Fruit fly (Drosophila melanogaster) whole organism, embryonic: ENCODE measurements around the gene CG33267.

Source experiments
- CG10147 ChIP-seq: fragments of 200-800 bp; sonication (Bioruptor generic); optimal IDR thresholded peaks from 2 replicates; lab custom pipeline; 2019; ENCODE audit warnings: missing biosample characterization, mild to moderate bottlenecking, missing genetic modification characterization, moderate library complexity
- CG1024 ChIP-seq: fragments of 200-800 bp; sonication (Bioruptor generic); IDR thresholded peaks from 2 replicates; pipeline ENCODE4 v1.3.6; 2022; ENCODE audit warnings: missing biosample characterization, missing genetic modification characterization
- CG11247 ChIP-seq: fragments of 200-800 bp; sonication (Bioruptor generic); IDR thresholded peaks from 2 replicates; pipeline ENCODE4 v1.3.6; 2022; ENCODE audit warnings: missing biosample characterization, missing genetic modification characterization
- CG12659 ChIP-seq: fragments of 200-800 bp; sonication (Bioruptor generic); optimal IDR thresholded peaks from 3 replicates; lab custom pipeline; 2017; ENCODE audit warnings: mild to moderate bottlenecking, missing biosample characterization, missing genetic modification reagents, missing genetic modification characterization
- CG13775 ChIP-seq: fragments of 200-800 bp; sonication (Bioruptor generic); optimal IDR thresholded peaks from 3 replicates; lab custom pipeline; 2017; ENCODE audit warnings: missing biosample characterization, mild to moderate bottlenecking, missing genetic modification characterization
- CG14860 ChIP-seq: fragments of 200-800 bp; sonication (Bioruptor generic); IDR thresholded peaks from 3 replicates; pipeline ENCODE4 v1.3.6; 2022; ENCODE audit warnings: missing biosample characterization, missing genetic modification characterization; ENCODE audit not compliant: partially characterized antibody
- CG15696 ChIP-seq: fragments of 200-800 bp; sonication (Bioruptor generic); optimal IDR thresholded peaks from 2 replicates; lab custom pipeline; 2019; ENCODE audit warnings: missing biosample characterization, mild to moderate bottlenecking, missing genetic modification characterization, moderate library complexity
- CG2712 ChIP-seq: fragments of 200-800 bp; optimal IDR thresholded peaks from 3 replicates; lab custom pipeline; 2019; ENCODE audit warnings: missing biosample characterization, mild to moderate bottlenecking, missing genetic modification characterization, moderate library complexity
- CG2889 ChIP-seq: fragments of 200-800 bp; sonication (Bioruptor generic); IDR thresholded peaks from 3 replicates; pipeline ENCODE4 v1.3.6; 2022; ENCODE audit warnings: missing biosample characterization, missing genetic modification characterization
- CG30431 ChIP-seq: fragments of 200-800 bp; sonication (Bioruptor generic); optimal IDR thresholded peaks from 2 replicates; lab custom pipeline; 2017; ENCODE audit warnings: missing biosample characterization, missing genetic modification characterization
- CG34422 ChIP-seq: fragments of 200-800 bp; sonication (Bioruptor generic); IDR thresholded peaks from 3 replicates; pipeline ENCODE4 v1.3.6; 2022; ENCODE audit warnings: missing biosample characterization, missing genetic modification characterization
- CG4328 ChIP-seq: fragments of 200-800 bp; sonication (Bioruptor generic); optimal IDR thresholded peaks from 3 replicates; lab custom pipeline; 2017; ENCODE audit warnings: missing biosample characterization, missing genetic modification reagents, missing genetic modification characterization
- CG4360 ChIP-seq: fragments of 200-800 bp; sonication (Bioruptor generic); IDR thresholded peaks from 2 replicates; pipeline ENCODE4 v1.3.6; 2022; ENCODE audit warnings: missing biosample characterization, missing genetic modification characterization
- CG4854 ChIP-seq: fragments of 200-800 bp; sonication (Bioruptor generic); optimal IDR thresholded peaks from 2 replicates; lab custom pipeline; 2016; ENCODE audit warnings: missing biosample characterization, missing genetic modification characterization, inconsistent platforms
- CG6175 ChIP-seq: fragments of 200-800 bp; sonication (Bioruptor generic); IDR thresholded peaks from 3 replicates; pipeline ENCODE4 v1.3.6; 2022; ENCODE audit warnings: missing biosample characterization, missing genetic modification characterization
- Camta ChIP-seq: fragments of 200-800 bp; sonication (Bioruptor generic); optimal IDR thresholded peaks from 2 replicates; lab custom pipeline; 2016; ENCODE audit warnings: missing biosample characterization, missing genetic modification characterization
- Dbx ChIP-seq: fragments of 200-800 bp; sonication (Bioruptor generic); IDR thresholded peaks from 3 replicates; pipeline ENCODE4 v1.3.6; 2022; ENCODE audit warnings: missing biosample characterization, missing genetic modification characterization
- Fer1 ChIP-seq: fragments of 200-800 bp; sonication (Bioruptor generic); optimal IDR thresholded peaks from 2 replicates; lab custom pipeline; 2017; ENCODE audit warnings: missing biosample characterization, mild to moderate bottlenecking, missing genetic modification characterization
- Hey ChIP-seq: fragments of 200-800 bp; sonication (Bioruptor generic); optimal IDR thresholded peaks from 3 replicates; lab custom pipeline; 2018; ENCODE audit warnings: missing biosample characterization, mild to moderate bottlenecking, missing genetic modification characterization
- NC2α ChIP-seq: fragments of 200-800 bp; sonication (Bioruptor generic); optimal IDR thresholded peaks from 2 replicates; lab custom pipeline; 2016; ENCODE audit warnings: missing biosample characterization, missing genetic modification characterization
- NK7.1 ChIP-seq: fragments of 200-800 bp; sonication (Bioruptor generic); optimal IDR thresholded peaks from 3 replicates; lab custom pipeline; 2016; ENCODE audit warnings: missing biosample characterization, missing genetic modification characterization
- Rx ChIP-seq: fragments of 200-800 bp; sonication (Bioruptor generic); IDR thresholded peaks from 2 replicates; pipeline ENCODE4 v1.3.6; 2022; ENCODE audit warnings: missing biosample characterization, missing genetic modification characterization
- Taf1 ChIP-seq: fragments of 200-800 bp; sonication (Bioruptor generic); IDR thresholded peaks from 2 replicates; pipeline ENCODE4 v1.3.6; 2022; ENCODE audit warnings: missing biosample characterization, missing genetic modification characterization
- cad ChIP-seq: fragments of >200 bp; optimal IDR thresholded peaks from 2 replicates; lab custom pipeline; 2017; ENCODE audit warnings: missing biosample characterization, missing genetic modification characterization
- cato ChIP-seq: fragments of 200-800 bp; sonication (Bioruptor generic); optimal IDR thresholded peaks from 2 replicates; lab custom pipeline; 2016; ENCODE audit warnings: missing biosample characterization, missing genetic modification characterization, borderline replicate concordance
- cg ChIP-seq: fragments of 200-800 bp; sonication (Bioruptor generic); optimal IDR thresholded peaks from 3 replicates; lab custom pipeline; 2019; ENCODE audit warnings: missing biosample characterization, mild to moderate bottlenecking, missing genetic modification characterization, moderate library complexity
- crp ChIP-seq, 2 experiments: fragments of 200-800 bp; sonication (Bioruptor generic); optimal IDR thresholded peaks; 2 replicates in 1 of 2; 3 replicates in 1 of 2; lab custom pipeline; 2017; ENCODE audit warnings: missing biosample characterization in 2 of 2, missing genetic modification characterization in 2 of 2, mild to moderate bottlenecking in 1 of 2, moderate library complexity in 1 of 2
- danr ChIP-seq: fragments of 200-800 bp; sonication (Bioruptor generic); IDR thresholded peaks from 2 replicates; pipeline ENCODE4 v1.3.6; 2022; ENCODE audit warnings: missing biosample characterization, missing genetic modification characterization
- dimm ChIP-seq: fragments of 200-800 bp; sonication (Bioruptor generic); IDR thresholded peaks from 2 replicates; pipeline ENCODE4 v1.3.6; 2022; ENCODE audit warnings: missing biosample characterization, missing genetic modification characterization
- disco-r ChIP-seq: fragments of 200-800 bp; sonication (Bioruptor generic); optimal IDR thresholded peaks from 2 replicates; lab custom pipeline; 2016; ENCODE audit warnings: missing biosample characterization, missing genetic modification characterization
- emc ChIP-seq: fragments of 200-800 bp; sonication (Bioruptor generic); optimal IDR thresholded peaks from 2 replicates; lab custom pipeline; 2016; ENCODE audit warnings: missing biosample characterization, missing genetic modification characterization
- ems ChIP-seq: fragments of 200-800 bp; sonication (Bioruptor generic); optimal IDR thresholded peaks from 3 replicates; lab custom pipeline; 2016; ENCODE audit warnings: missing biosample characterization, missing genetic modification characterization
- exex ChIP-seq: fragments of 200-800 bp; sonication (Bioruptor generic); optimal IDR thresholded peaks from 4 replicates; lab custom pipeline; 2018; ENCODE audit warnings: missing biosample characterization, mild to moderate bottlenecking, missing genetic modification characterization, moderate library complexity
- fd3F ChIP-seq: fragments of 200-800 bp; sonication (Bioruptor generic); optimal IDR thresholded peaks from 2 replicates; lab custom pipeline; 2018; ENCODE audit warnings: missing biosample characterization, mild to moderate bottlenecking, missing genetic modification characterization, moderate library complexity
- fu2 ChIP-seq: fragments of 200-800 bp; sonication (Bioruptor generic); optimal IDR thresholded peaks from 2 replicates; lab custom pipeline; 2016; ENCODE audit warnings: missing biosample characterization, missing genetic modification characterization
- gce ChIP-seq: fragments of 200-800 bp; sonication (Bioruptor generic); IDR thresholded peaks from 3 replicates; pipeline ENCODE4 v1.3.6; 2022; ENCODE audit warnings: missing biosample characterization, missing genetic modification characterization
- grau ChIP-seq: fragments of 200-800 bp; optimal IDR thresholded peaks from 3 replicates; lab custom pipeline; 2019; ENCODE audit warnings: missing biosample characterization, mild to moderate bottlenecking, missing genetic modification characterization, moderate library complexity
- ind ChIP-seq: fragments of 200-800 bp; sonication (Bioruptor generic); optimal IDR thresholded peaks from 3 replicates; lab custom pipeline; 2016; ENCODE audit warnings: missing biosample characterization, missing genetic modification characterization
- lilli ChIP-seq: fragments of 200-800 bp; sonication (Bioruptor generic); optimal IDR thresholded peaks from 3 replicates; lab custom pipeline; 2016; ENCODE audit warnings: missing biosample characterization, missing genetic modification characterization
- lov ChIP-seq, 2 experiments: fragments of 200-800 bp in 1 of 2; fragments of >200 bp in 1 of 2; sonication (Bioruptor generic) in 1 of 2; IDR thresholded peaks in 1 of 2; optimal IDR thresholded peaks in 1 of 2; 2 replicates in 1 of 2; 3 replicates in 1 of 2; pipeline versions ENCODE4 v1.3.6 to Lab custom; 2017 to 2022; ENCODE audit warnings: missing biosample characterization in 1 of 2, missing genetic modification characterization in 1 of 2
- maf-S ChIP-seq: fragments of 200-800 bp; sonication (Bioruptor generic); optimal IDR thresholded peaks from 2 replicates; lab custom pipeline; 2016; ENCODE audit warnings: missing biosample characterization, missing genetic modification characterization
- pfk ChIP-seq: fragments of 200-800 bp; sonication (Bioruptor generic); optimal IDR thresholded peaks from 2 replicates; lab custom pipeline; 2018; ENCODE audit warnings: missing biosample characterization, mild to moderate bottlenecking, missing genetic modification characterization, moderate library complexity
- pho ChIP-seq: fragments of 200-800 bp; sonication (Bioruptor generic); optimal IDR thresholded peaks from 2 replicates; lab custom pipeline; 2016; ENCODE audit warnings: missing biosample characterization, missing genetic modification characterization
- psq ChIP-seq: fragments of 200-800 bp; sonication (Bioruptor generic); optimal IDR thresholded peaks from 2 replicates; lab custom pipeline; 2017; ENCODE audit warnings: missing biosample characterization, missing genetic modification characterization
- pum ChIP-seq: fragments of 200-800 bp; sonication (Bioruptor generic); optimal IDR thresholded peaks from 2 replicates; lab custom pipeline; 2016; ENCODE audit warnings: missing biosample characterization, missing genetic modification characterization
- schlank ChIP-seq: fragments of 200-800 bp; sonication (Bioruptor generic); optimal IDR thresholded peaks from 2 replicates; lab custom pipeline; 2018; ENCODE audit warnings: missing biosample characterization, mild to moderate bottlenecking, missing genetic modification characterization
- trem ChIP-seq: fragments of 200-800 bp; optimal IDR thresholded peaks from 3 replicates; lab custom pipeline; 2019; ENCODE audit warnings: missing biosample characterization, mild to moderate bottlenecking, missing genetic modification characterization, moderate library complexity
- twi ChIP-seq: fragments of 200-800 bp; optimal IDR thresholded peaks from 2 replicates; lab custom pipeline; 2019; ENCODE audit warnings: missing biosample characterization, mild to moderate bottlenecking, missing genetic modification characterization, moderate library complexity
- vfl ChIP-seq: fragments of 200-800 bp; sonication (Bioruptor generic); optimal IDR thresholded peaks from 2 replicates; lab custom pipeline; 2016; ENCODE audit warnings: missing biosample characterization, missing genetic modification characterization
- vnd ChIP-seq: fragments of 200-800 bp; sonication (Bioruptor generic); IDR thresholded peaks from 3 replicates; pipeline ENCODE4 v1.3.6; 2022; ENCODE audit warnings: missing biosample characterization, missing genetic modification characterization; ENCODE audit not compliant: partially characterized antibody
- zen ChIP-seq: fragments of 200-800 bp; sonication (Bioruptor generic); optimal IDR thresholded peaks from 3 replicates; lab custom pipeline; 2018; ENCODE audit warnings: missing biosample characterization, mild to moderate bottlenecking, missing genetic modification characterization, moderate library complexity

The CG33267 gene

DNA sequence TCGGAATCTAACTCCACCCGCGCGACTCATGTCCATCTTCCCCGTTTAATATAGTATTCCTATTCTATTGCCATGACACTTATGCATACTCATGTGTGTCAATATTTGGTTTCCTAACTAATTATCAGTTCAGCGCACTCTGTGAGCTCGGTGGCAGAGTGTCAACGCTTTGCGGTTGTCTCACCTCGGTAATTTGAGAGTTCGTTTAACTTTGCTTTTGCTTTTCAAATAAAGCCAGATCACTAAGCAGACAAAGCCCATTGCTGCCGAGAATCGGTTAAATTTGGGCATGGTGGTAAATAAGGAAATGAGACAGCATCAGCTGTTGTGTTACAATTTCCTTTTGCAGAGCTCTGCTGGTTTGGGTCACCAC is 24.0 kb upstream of the CG33267 start (continued):
- TF ChIP-seq vfl (GFP tag; lab: Kevin White, UChicago) (no peak), CG15696 (peak; percentile 10), CG14860 (GFP tag; lab: Robert Waterston, UW) (no peak), maf-S (GFP tag; lab: Kevin White, UChicago) (no peak), CG10147 (GFP tag; lab: Kevin White, UChicago) (peak; percentile 22), Dbx (GFP tag; lab: Robert Waterston, UW) (no peak), zen (tag; lab: Kevin White, UChicago) (no peak), cg (GFP tag; lab: Kevin White, UChicago) (no peak), pho (GFP tag; lab: Kevin White, UChicago) (no peak), grau (tag; lab: Kevin White, UChicago) (peak; percentile 1), crp (GFP tag; optimal IDR thresholded peaks at IDR 0.05; lab: Kevin White, UChicago) (no peak), NK7.1 (GFP tag; lab: Kevin White, UChicago) (no peak), CG34422 (no peak), CG2712 (tag; lab: Kevin White, UChicago) (peak; percentile 9), CG4360 (GFP tag; lab: Robert Waterston, UW) (no peak), pfk (GFP tag; lab: Kevin White, UChicago) (no peak), Camta (GFP tag; lab: Kevin White, UChicago) (no peak), CG2889 (GFP tag; lab: Robert Waterston, UW) (no peak), gce (GFP tag; lab: Robert Waterston, UW) (peak; percentile 53; the same call in 1 of the 3 replicates), cad (GFP tag; lab: Kevin White, UChicago) (no peak), CG4328 (peak; percentile 6), Hey (tag; lab: Kevin White, UChicago) (peak; percentile 3), CG4854 (GFP tag; lab: Kevin White, UChicago) (peak; percentile 2), CG1024 (GFP tag; lab: Robert Waterston, UW) (peak; percentile 21; the same call in 1 of the 2 replicates), Fer1 (peak; percentile 54), trem (tag; lab: Kevin White, UChicago) (no peak), Rx (GFP tag; lab: Robert Waterston, UW) (no peak), danr (no peak), CG11247 (GFP tag; lab: Robert Waterston, UW) (no peak), exex (tag; lab: Kevin White, UChicago) (peak; percentile 13), cato (GFP tag; lab: Kevin White, UChicago) (no peak), psq (GFP tag; lab: Kevin White, UChicago) (no peak), CG13775 (GFP tag; lab: Kevin White, UChicago) (no peak), vnd (GFP tag; lab: Robert Waterston, UW) (no peak), schlank (tag; lab: Kevin White, UChicago) (no peak), lilli (GFP tag; lab: Kevin White, UChicago) (no peak), ind (GFP tag; lab: Kevin White, UChicago) (no peak), lov (optimal IDR thresholded peaks at IDR 0.05; lab: Kevin White, UChicago) (no peak), lov (GFP tag; IDR thresholded peaks at IDR 0.05; lab: Robert Waterston, UW) (0 out of 3 replicates have a peak, but pooled peaks have one; percentile 12), twi (tag; lab: Kevin White, UChicago) (no peak), fu2 (GFP tag; lab: Kevin White, UChicago) (no peak), CG12659 (GFP tag; lab: Kevin White, UChicago) (peak; percentile 13), Taf1 (GFP tag; lab: Robert Waterston, UW) (no peak), ems (GFP tag; lab: Kevin White, UChicago) (no peak), NC2α (no peak), CG6175 (GFP tag; lab: Robert Waterston, UW) (peak; percentile 9; the same call in 1 of the 3 replicates), CG30431 (GFP tag; lab: Kevin White, UChicago) (no peak), dimm (GFP tag; lab: Robert Waterston, UW) (no peak), fd3F (GFP tag; lab: Kevin White, UChicago) (peak; percentile 3), disco-r (GFP tag; lab: Kevin White, UChicago) (no peak), emc (GFP tag; lab: Kevin White, UChicago) (no peak), pum (GFP tag; lab: Kevin White, UChicago) (no peak)
